Fruit fly (Drosophila melanogaster) Kc167 (cell line): ENCODE measurements around the gene Ipp.

Source experiments
- Myc ChIP-seq: fragments of >200 bp; optimal IDR thresholded peaks from 2 replicates; lab custom pipeline; 2017; ENCODE audit warnings: missing external identifiers
- Sin3A ChIP-seq: fragments of >200 bp; optimal IDR thresholded peaks from 2 replicates; lab custom pipeline; 2018; ENCODE audit warnings: missing external identifiers
- h ChIP-seq: fragments of >200 bp; optimal IDR thresholded peaks from 3 replicates; lab custom pipeline; 2018; ENCODE audit warnings: missing external identifiers
- insv ChIP-seq: fragments of >200 bp; optimal IDR thresholded peaks from 3 replicates; lab custom pipeline; 2018; ENCODE audit warnings: missing external identifiers
- psq ChIP-seq: fragments of >200 bp; optimal IDR thresholded peaks from 2 replicates; lab custom pipeline; 2017; ENCODE audit warnings: missing external identifiers
- ttk ChIP-seq: sonication (Bioruptor generic); optimal IDR thresholded peaks from 2 replicates; lab custom pipeline; 2017; ENCODE audit warnings: missing external identifiers

Ipp gene

dm6 chr3R:13923626-13924025, 35.0 kb upstream of the Ipp start:
- TF ChIP-seq h (lab: Kevin White, UChicago): no peak
- no peak for TF ChIP-seq insv (lab: Kevin White, UChicago)
- TF ChIP-seq Myc (lab: Kevin White, UChicago): no peak
- no peak for TF ChIP-seq Sin3A (lab: Kevin White, UChicago)
- no peak for TF ChIP-seq ttk (lab: Kevin White, UChicago)
- no peak for TF ChIP-seq psq (lab: Kevin White, UChicago)

DNA sequence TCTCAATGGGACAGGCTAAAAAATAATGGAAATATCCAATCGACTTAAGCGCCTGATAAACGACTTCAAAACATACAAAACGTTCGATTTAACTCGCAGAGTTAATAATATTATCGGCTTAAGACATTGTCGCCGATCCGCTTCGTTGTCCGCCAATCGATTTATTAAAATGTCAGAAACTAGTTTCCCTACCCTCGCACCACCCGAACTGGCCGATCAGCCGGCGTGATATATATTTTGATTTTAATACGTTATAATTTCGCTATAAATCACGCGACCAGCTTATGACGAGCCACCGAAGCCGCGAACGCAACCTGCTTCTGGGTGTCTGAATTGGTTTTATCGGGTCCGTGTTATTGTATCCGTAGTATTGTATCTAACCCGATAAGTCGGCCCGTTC, 31.0 kb upstream of the Ipp start:
- TF ChIP-seq h (lab: Kevin White, UChicago): no peak
- no peak for TF ChIP-seq Myc (lab: Kevin White, UChicago)
- no peak for TF ChIP-seq psq (lab: Kevin White, UChicago)
- no peak for TF ChIP-seq insv (lab: Kevin White, UChicago)

- no peak for TF ChIP-seq psq (lab: Kevin White, UChicago)
- TF ChIP-seq ttk (lab: Kevin White, UChicago): no peak
- TF ChIP-seq Myc (lab: Kevin White, UChicago): no peak
Observed at dm6 chr3R:13930252-13930651, 28.3 kb upstream of the Ipp start.

dm6 chr3R:13931813-13932212, 26.8 kb upstream of the Ipp start:
- TF ChIP-seq ttk (lab: Kevin White, UChicago): no peak
- TF ChIP-seq psq (lab: Kevin White, UChicago): no peak
- TF ChIP-seq h (lab: Kevin White, UChicago): no peak
- no peak for TF ChIP-seq insv (lab: Kevin White, UChicago)
- no peak for TF ChIP-seq Sin3A (lab: Kevin White, UChicago)
- no peak for TF ChIP-seq Myc (lab: Kevin White, UChicago)

DNA sequence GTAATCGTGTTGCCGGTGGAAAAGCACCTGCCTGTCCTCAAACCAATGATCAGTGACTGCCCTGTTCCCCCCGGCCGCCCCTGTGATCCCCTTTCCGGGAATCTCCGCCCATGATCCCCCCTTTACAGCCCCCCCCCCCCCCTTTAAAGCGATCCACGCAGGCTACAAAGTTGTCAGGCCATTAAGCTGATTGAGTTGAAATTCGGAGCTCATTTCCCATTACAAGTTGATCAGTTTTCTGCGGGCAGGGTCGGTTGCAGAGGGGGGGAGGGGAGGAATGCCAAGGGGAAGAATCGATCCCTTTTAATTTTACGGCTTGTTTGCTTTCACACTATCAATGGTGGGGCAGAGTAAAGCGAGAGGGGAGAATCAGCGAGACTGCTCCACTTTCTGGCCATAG, 24.6 kb upstream of the Ipp start:
- no peak for TF ChIP-seq ttk (lab: Kevin White, UChicago)
- TF ChIP-seq h (lab: Kevin White, UChicago): no peak
- TF ChIP-seq Myc (lab: Kevin White, UChicago): no peak
- no peak for TF ChIP-seq insv (lab: Kevin White, UChicago)
- TF ChIP-seq psq (lab: Kevin White, UChicago): no peak
- TF ChIP-seq Sin3A (lab: Kevin White, UChicago): no peak

DNA sequence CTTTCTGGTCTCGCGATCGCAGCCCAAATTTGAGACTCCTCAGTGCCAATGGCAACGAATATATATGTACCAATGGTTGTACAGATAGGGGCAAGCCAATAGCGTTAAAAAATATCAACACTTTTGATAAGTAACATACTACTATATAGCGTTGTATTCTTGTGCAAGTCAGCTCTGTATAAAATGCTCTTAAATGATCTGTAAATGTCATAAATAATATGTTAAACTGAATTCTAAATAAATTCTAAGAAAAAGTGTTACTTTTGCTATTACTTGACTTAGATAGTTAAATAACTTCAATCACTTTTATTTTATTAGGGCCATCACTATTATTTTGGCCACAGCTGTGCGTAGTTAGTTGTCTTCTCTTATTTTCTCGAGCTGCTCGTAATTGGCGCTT, 24.0 kb upstream of the Ipp start:
- TF ChIP-seq Myc (lab: Kevin White, UChicago) (no peak), insv (lab: Kevin White, UChicago) (no peak), h (lab: Kevin White, UChicago) (no peak), psq (lab: Kevin White, UChicago) (no peak), ttk (lab: Kevin White, UChicago) (no peak), Sin3A (lab: Kevin White, UChicago) (no peak)

dm6 chr3R:13936309-13936708, 22.3 kb upstream of the Ipp start:
- no peak for TF ChIP-seq Myc (lab: Kevin White, UChicago)
- TF ChIP-seq psq (lab: Kevin White, UChicago): no peak
- no peak for TF ChIP-seq Sin3A (lab: Kevin White, UChicago)
- no peak for TF ChIP-seq insv (lab: Kevin White, UChicago)
- TF ChIP-seq h (lab: Kevin White, UChicago): no peak
- TF ChIP-seq ttk (lab: Kevin White, UChicago): no peak

dm6 chr3R:13939353-13940049, 19.1 kb upstream of the Ipp start:
- TF ChIP-seq insv (lab: Kevin White, UChicago): no peak
- no peak for TF ChIP-seq psq (lab: Kevin White, UChicago)
- TF ChIP-seq Sin3A (lab: Kevin White, UChicago): no peak
- no peak for TF ChIP-seq h (lab: Kevin White, UChicago)
- no peak for TF ChIP-seq Myc (lab: Kevin White, UChicago)
- TF ChIP-seq ttk (lab: Kevin White, UChicago): no peak

DNA sequence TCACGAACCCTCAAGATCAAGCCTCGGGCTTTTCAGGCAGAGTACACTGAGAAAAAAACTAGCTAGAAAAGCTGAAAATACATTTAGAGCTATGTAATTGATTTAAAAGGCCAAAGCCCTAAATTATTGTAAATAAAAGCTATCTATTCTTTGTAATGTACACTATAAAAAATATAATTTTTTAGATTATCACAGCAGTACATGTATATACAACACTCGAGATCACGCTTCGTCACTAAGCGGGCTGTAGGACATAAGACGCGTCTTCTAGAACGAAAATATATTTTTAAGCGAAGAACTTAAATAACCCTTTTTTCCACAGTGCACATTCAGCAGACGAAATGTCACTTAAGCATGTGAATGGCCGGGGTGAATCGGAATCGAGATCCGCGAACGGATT, 17.2 kb upstream of the Ipp start:
- TF ChIP-seq ttk (lab: Kevin White, UChicago) (no peak), psq (lab: Kevin White, UChicago) (no peak), Sin3A (lab: Kevin White, UChicago) (no peak), insv (lab: Kevin White, UChicago) (no peak), Myc (lab: Kevin White, UChicago) (no peak), h (lab: Kevin White, UChicago) (no peak)

- TF ChIP-seq ttk (lab: Kevin White, UChicago): no peak
- TF ChIP-seq psq (lab: Kevin White, UChicago): no peak
- no peak for TF ChIP-seq insv (lab: Kevin White, UChicago)
- TF ChIP-seq h (lab: Kevin White, UChicago): no peak
Observed at dm6 chr3R:13943360-13943759, 15.2 kb upstream of the Ipp start, which contains the start of gene Art9. Art9 (minus strand) TSS chr3R:13943460.

DNA sequence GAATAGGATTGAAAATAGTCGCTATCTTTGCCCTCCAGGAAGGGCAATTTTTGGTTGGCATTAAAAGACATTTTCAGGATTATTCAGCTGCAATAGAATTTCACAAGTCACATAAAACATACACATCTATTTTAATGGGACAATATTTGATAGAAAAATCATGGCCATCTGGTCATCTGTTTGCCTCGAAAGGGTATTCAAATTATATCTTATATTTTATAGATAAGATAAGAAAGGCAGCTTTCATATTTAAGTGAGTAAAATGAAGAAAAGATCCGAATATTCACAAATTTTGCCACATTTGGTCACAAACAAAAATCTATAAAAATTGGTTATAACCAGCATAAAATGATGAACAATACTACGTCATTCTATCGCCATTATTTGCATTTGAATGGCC, 12.9 kb upstream of the Ipp start, which contains the start of gene Art6:
Gene Art6, minus strand, starts transcription at position 101 of the 400 bp plus-strand sequence.
- no peak for TF ChIP-seq Sin3A (lab: Kevin White, UChicago)
- no peak for TF ChIP-seq ttk (lab: Kevin White, UChicago)
- no peak for TF ChIP-seq insv (lab: Kevin White, UChicago)
- no peak for TF ChIP-seq Myc (lab: Kevin White, UChicago)
- no peak for TF ChIP-seq h (lab: Kevin White, UChicago)
- no peak for TF ChIP-seq psq (lab: Kevin White, UChicago)

DNA sequence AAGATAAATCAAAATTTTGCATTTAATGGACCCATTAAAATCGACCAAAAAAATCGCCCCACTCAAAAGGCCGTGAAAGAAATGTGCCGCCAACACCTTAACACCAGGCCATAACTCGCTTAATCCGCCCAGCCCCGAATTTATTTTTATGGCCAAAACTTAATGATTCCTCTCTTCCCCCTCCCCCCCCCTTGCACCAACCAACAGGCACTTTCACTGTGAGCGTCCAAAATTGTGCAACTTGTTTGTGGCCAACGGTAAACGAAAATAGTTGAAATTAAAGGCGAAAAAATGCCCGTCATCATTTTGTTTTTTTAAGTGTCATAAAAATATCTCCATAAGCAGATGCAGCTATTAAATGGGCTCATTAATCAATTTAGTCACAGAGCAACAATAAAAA, 12.5 kb upstream of the Ipp start:
- no peak for TF ChIP-seq ttk (lab: Kevin White, UChicago)
- no peak for TF ChIP-seq Sin3A (lab: Kevin White, UChicago)
- no peak for TF ChIP-seq insv (lab: Kevin White, UChicago)
- no peak for TF ChIP-seq Myc (lab: Kevin White, UChicago)
- no peak for TF ChIP-seq h (lab: Kevin White, UChicago)
- TF ChIP-seq psq (lab: Kevin White, UChicago): no peak
